Worm (Caenorhabditis elegans) whole organism, L4 larva: ENCODE measurements around the gene cnep-1.

ENCODE experiments used
- ZK546.5 ChIP-seq, 2 experiments: sonication (generic microtip); optimal IDR thresholded peaks; 2 replicates each; lab custom pipeline; 2017; ENCODE audit warnings: missing biosample characterization in 2 of 2, missing genetic modification characterization in 2 of 2
- duxl-1 ChIP-seq: sonication (generic microtip); optimal IDR thresholded peaks from 2 replicates; lab custom pipeline; 2016; ENCODE audit warnings: mild to moderate bottlenecking, missing genetic modification characterization, moderate library complexity, missing compliant biosample characterization; ENCODE audit not compliant: poor library complexity
- jun-1 ChIP-seq: fragments of 150-350 bp; optimal IDR thresholded peaks from 2 replicates; lab custom pipeline; 2014; ENCODE audit warnings: missing biosample characterization, missing genetic modification reagents, missing genetic modification characterization
- nhr-237 ChIP-seq: sonication (generic microtip); optimal IDR thresholded peaks from 2 replicates; lab custom pipeline; 2017; ENCODE audit warnings: missing biosample characterization, missing genetic modification characterization
- nhr-77 ChIP-seq: fragments of 150-350 bp; optimal IDR thresholded peaks from 2 replicates; lab custom pipeline; 2014; ENCODE audit warnings: missing biosample characterization, missing genetic modification characterization
- pqm-1 ChIP-seq: sonication (generic microtip); optimal IDR thresholded peaks from 2 replicates; lab custom pipeline; 2017; ENCODE audit warnings: missing biosample characterization, missing genetic modification characterization
- tag-97 ChIP-seq: fragments of 200-800 bp; sonication (Bioruptor generic); IDR thresholded peaks from 2 replicates; pipeline ENCODE4 v1.3.6; 2022; ENCODE audit warnings: missing genetic modification characterization, missing compliant biosample characterization
- zag-1 ChIP-seq: fragments of 150-350 bp; optimal IDR thresholded peaks from 2 replicates; lab custom pipeline; 2014; ENCODE audit warnings: missing biosample characterization, missing genetic modification characterization
- ztf-11 ChIP-seq: fragments of 150-350 bp; optimal IDR thresholded peaks from 2 replicates; lab custom pipeline; 2014; ENCODE audit warnings: missing biosample characterization, missing genetic modification characterization

ce11 chrII:7323925-7324324, 13.8 kb downstream of the cnep-1 start, which contains the start of gene F21D12.3:
- TF ChIP-seq ztf-11 (tag; lab: Kevin White, UChicago) (no peak), nhr-237 (tag; lab: Kevin White, UChicago) (no peak), tag-97 (GFP tag; lab: Robert Waterston, UW) (no peak), jun-1 (tag; lab: Kevin White, UChicago) (no peak), duxl-1 (no peak), pqm-1 (no peak), zag-1 (tag; lab: Kevin White, UChicago) (no peak), ZK546.5 (tag; optimal IDR thresholded peaks at IDR 0.05; lab: Kevin White, UChicago) (no peak), nhr-77 (tag; lab: Kevin White, UChicago) (no peak)
